Fruit fly (Drosophila melanogaster) whole organism, embryonic: ENCODE results near the gene CG12096.

Experiments used
- Aef1 ChIP-seq: fragments of 200-800 bp; sonication (Bioruptor generic); IDR thresholded peaks from 3 replicates; pipeline ENCODE4 v1.3.6; 2022; ENCODE audit warnings: missing biosample characterization, missing genetic modification characterization
- Awh ChIP-seq: fragments of 200-800 bp; sonication (Bioruptor generic); IDR thresholded peaks from 2 replicates; pipeline ENCODE4, ENCODE4 v1.3.6; 2022; ENCODE audit warnings: missing biosample characterization, missing genetic modification characterization
- BEAF-32 ChIP-seq: fragments of 200-800 bp; sonication (Bioruptor generic); optimal IDR thresholded peaks from 3 replicates; lab custom pipeline; 2017; ENCODE audit warnings: missing biosample characterization, missing genetic modification characterization, mild to moderate bottlenecking, moderate library complexity, missing genetic modification reagents
- Blimp-1 ChIP-seq: fragments of 200-800 bp; sonication (Bioruptor generic); optimal IDR thresholded peaks from 3 replicates; lab custom pipeline; 2018; ENCODE audit warnings: missing biosample characterization, missing genetic modification characterization, mild to moderate bottlenecking, moderate library complexity, missing genetic modification reagents
- CG1024 ChIP-seq: fragments of 200-800 bp; sonication (Bioruptor generic); IDR thresholded peaks from 2 replicates; pipeline ENCODE4 v1.3.6; 2022; ENCODE audit warnings: missing biosample characterization, missing genetic modification characterization
- CG1233 ChIP-seq: fragments of 200-800 bp; sonication (Bioruptor generic); optimal IDR thresholded peaks from 4 replicates; lab custom pipeline; 2018; ENCODE audit warnings: missing biosample characterization, mild to moderate bottlenecking, missing genetic modification characterization
- CG13287 ChIP-seq: fragments of 200-800 bp; sonication (Bioruptor generic); IDR thresholded peaks from 2 replicates; pipeline ENCODE4 v1.3.6; 2022; ENCODE audit warnings: missing biosample characterization, missing genetic modification characterization; ENCODE audit not compliant: partially characterized antibody
- CG14860 ChIP-seq: fragments of 200-800 bp; sonication (Bioruptor generic); IDR thresholded peaks from 3 replicates; pipeline ENCODE4 v1.3.6; 2022; ENCODE audit warnings: missing biosample characterization, missing genetic modification characterization; ENCODE audit not compliant: partially characterized antibody
- CG14965 ChIP-seq: fragments of 200-800 bp; sonication (Bioruptor generic); optimal IDR thresholded peaks from 2 replicates; lab custom pipeline; 2016; ENCODE audit warnings: missing biosample characterization, missing genetic modification characterization, borderline replicate concordance
- CG34224 ChIP-seq: fragments of 200-800 bp; sonication (Bioruptor generic); IDR thresholded peaks from 3 replicates; pipeline ENCODE4 v1.3.6; 2022; ENCODE audit warnings: missing biosample characterization, missing genetic modification characterization; ENCODE audit not compliant: partially characterized antibody
- CG3847 ChIP-seq: fragments of 200-800 bp; sonication (Bioruptor generic); IDR thresholded peaks from 2 replicates; pipeline ENCODE4 v1.3.6; 2022; ENCODE audit warnings: missing biosample characterization, missing genetic modification characterization
- CG42726 ChIP-seq: fragments of 200-800 bp; sonication (Bioruptor generic); IDR thresholded peaks from 2 replicates; pipeline ENCODE4 v1.3.6; 2022; ENCODE audit warnings: missing biosample characterization, missing genetic modification characterization; ENCODE audit not compliant: partially characterized antibody
- CG7357 ChIP-seq: fragments of 200-800 bp; sonication (Bioruptor generic); IDR thresholded peaks from 3 replicates; pipeline ENCODE4 v1.3.6; 2022; ENCODE audit warnings: missing biosample characterization, missing genetic modification characterization
- Dbx ChIP-seq: fragments of 200-800 bp; sonication (Bioruptor generic); IDR thresholded peaks from 3 replicates; pipeline ENCODE4 v1.3.6; 2022; ENCODE audit warnings: missing biosample characterization, missing genetic modification characterization
- Dll ChIP-seq: fragments of 200-800 bp; sonication (Bioruptor generic); IDR thresholded peaks from 4 replicates; pipeline ENCODE4 v1.3.6; 2022; ENCODE audit warnings: missing biosample characterization, missing genetic modification characterization; ENCODE audit not compliant: partially characterized antibody
- Dref ChIP-seq: fragments of 200-800 bp; sonication (Bioruptor generic); IDR thresholded peaks from 2 replicates; pipeline ENCODE4 v1.3.6; 2022; ENCODE audit warnings: missing biosample characterization, missing genetic modification characterization
- H15 ChIP-seq: fragments of 200-800 bp; sonication (Bioruptor generic); IDR thresholded peaks from 3 replicates; pipeline ENCODE4 v1.3.6; 2022; ENCODE audit warnings: missing biosample characterization, missing genetic modification characterization
- HLH4C ChIP-seq: fragments of 200-800 bp; sonication (Bioruptor generic); IDR thresholded peaks from 3 replicates; pipeline ENCODE4 v1.3.6; 2022; ENCODE audit warnings: missing biosample characterization, missing genetic modification characterization; ENCODE audit not compliant: partially characterized antibody
- MBD-R2 ChIP-seq: fragments of 200-800 bp; sonication (Bioruptor generic); IDR thresholded peaks from 2 replicates; pipeline ENCODE4 v1.3.6; 2022; ENCODE audit warnings: missing biosample characterization, missing genetic modification characterization
- MESR4 ChIP-seq: fragments of 200-800 bp; sonication (Bioruptor generic); optimal IDR thresholded peaks from 2 replicates; lab custom pipeline; 2018; ENCODE audit warnings: missing biosample characterization, mild to moderate bottlenecking, missing genetic modification characterization, moderate library complexity
- Max ChIP-seq: fragments of 200-800 bp; sonication (Bioruptor generic); optimal IDR thresholded peaks from 2 replicates; lab custom pipeline; 2016; ENCODE audit warnings: missing biosample characterization, mild to moderate bottlenecking, missing genetic modification characterization
- Pdp1 ChIP-seq, 2 experiments: fragments of 200-800 bp; sonication (Bioruptor generic); optimal IDR thresholded peaks; 3 replicates each; lab custom pipeline; 2016; ENCODE audit warnings: missing biosample characterization in 2 of 2, missing genetic modification characterization in 2 of 2, mild to moderate bottlenecking in 1 of 2, moderate library complexity in 1 of 2
- Ptx1 ChIP-seq: fragments of 200-800 bp; sonication (Bioruptor generic); IDR thresholded peaks from 2 replicates; pipeline ENCODE4 v1.3.6; 2022; ENCODE audit warnings: missing biosample characterization, missing genetic modification characterization
- Sry-δ ChIP-seq: fragments of 200-800 bp; sonication (Bioruptor generic); optimal IDR thresholded peaks from 2 replicates; lab custom pipeline; 2016; ENCODE audit warnings: missing biosample characterization, missing genetic modification characterization
- amos ChIP-seq: fragments of 200-800 bp; sonication (Bioruptor generic); IDR thresholded peaks from 2 replicates; pipeline ENCODE4 v1.3.6; 2022; ENCODE audit warnings: missing biosample characterization, missing genetic modification characterization; ENCODE audit not compliant: partially characterized antibody
- btn ChIP-seq: fragments of 200-800 bp; sonication (Bioruptor generic); optimal IDR thresholded peaks from 2 replicates; lab custom pipeline; 2016; ENCODE audit warnings: missing biosample characterization, missing genetic modification characterization
- cg ChIP-seq: fragments of 200-800 bp; sonication (Bioruptor generic); optimal IDR thresholded peaks from 3 replicates; lab custom pipeline; 2019; ENCODE audit warnings: missing biosample characterization, mild to moderate bottlenecking, missing genetic modification characterization, moderate library complexity
- chn ChIP-seq: fragments of 200-800 bp; sonication (Bioruptor generic); optimal IDR thresholded peaks from 2 replicates; lab custom pipeline; 2016; ENCODE audit warnings: missing biosample characterization, missing genetic modification characterization
- crp ChIP-seq, 2 experiments: fragments of 200-800 bp; sonication (Bioruptor generic); optimal IDR thresholded peaks; 2 replicates in 1 of 2; 3 replicates in 1 of 2; lab custom pipeline; 2017; ENCODE audit warnings: missing biosample characterization in 2 of 2, missing genetic modification characterization in 2 of 2, mild to moderate bottlenecking in 1 of 2, moderate library complexity in 1 of 2
- dimm ChIP-seq: fragments of 200-800 bp; sonication (Bioruptor generic); IDR thresholded peaks from 2 replicates; pipeline ENCODE4 v1.3.6; 2022; ENCODE audit warnings: missing biosample characterization, missing genetic modification characterization
- dpn ChIP-seq, 2 experiments: fragments of 200-800 bp; sonication (Bioruptor generic); optimal IDR thresholded peaks; 3 replicates each; lab custom pipeline; 2016; ENCODE audit warnings: missing biosample characterization in 2 of 2, missing genetic modification characterization in 2 of 2
- hbn ChIP-seq: fragments of 200-800 bp; sonication (Bioruptor generic); IDR thresholded peaks from 2 replicates; pipeline ENCODE4 v1.3.6; 2022; ENCODE audit warnings: missing biosample characterization, missing genetic modification characterization; ENCODE audit not compliant: partially characterized antibody
- her ChIP-seq: fragments of 200-800 bp; sonication (Bioruptor generic); optimal IDR thresholded peaks from 2 replicates; lab custom pipeline; 2016; ENCODE audit warnings: missing biosample characterization, missing genetic modification characterization
- nom ChIP-seq: fragments of 200-800 bp; sonication (Bioruptor generic); optimal IDR thresholded peaks from 2 replicates; lab custom pipeline; 2017; ENCODE audit warnings: missing biosample characterization, missing genetic modification characterization, mild to moderate bottlenecking, moderate library complexity, missing genetic modification reagents
- phol ChIP-seq: fragments of 200-800 bp; sonication (Bioruptor generic); optimal IDR thresholded peaks from 3 replicates; lab custom pipeline; 2018; ENCODE audit warnings: missing biosample characterization, mild to moderate bottlenecking, missing genetic modification characterization, moderate library complexity
- pros ChIP-seq: fragments of 200-800 bp; sonication (Bioruptor generic); optimal IDR thresholded peaks from 3 replicates; lab custom pipeline; 2019; ENCODE audit warnings: missing biosample characterization, mild to moderate bottlenecking, missing genetic modification characterization, moderate library complexity
- pzg ChIP-seq: fragments of 200-800 bp; sonication (Bioruptor generic); optimal IDR thresholded peaks from 3 replicates; lab custom pipeline; 2018; ENCODE audit warnings: missing biosample characterization, mild to moderate bottlenecking, missing genetic modification characterization, moderate library complexity
- sc ChIP-seq, 3 experiments: fragments of >200 bp in 2 of 3; fragments of 200-800 bp in 1 of 3; sonication (Bioruptor generic) in 1 of 3; optimal IDR thresholded peaks; 2 replicates in 2 of 3; 3 replicates in 1 of 3; lab custom pipeline; 2017; ENCODE audit warnings: mild to moderate bottlenecking in 1 of 3, missing biosample characterization in 1 of 3, missing genetic modification characterization in 1 of 3, missing genetic modification reagents in 1 of 3
- sens ChIP-seq: fragments of 200-800 bp; sonication (Bioruptor generic); peaks from one replicate; lab custom pipeline; 2016; ENCODE audit warnings: missing biosample characterization, missing genetic modification characterization
- so ChIP-seq: fragments of 200-800 bp; sonication (Bioruptor generic); IDR thresholded peaks from 3 replicates; pipeline ENCODE4 v1.3.6; 2022; ENCODE audit warnings: missing biosample characterization, missing genetic modification characterization
- ssp ChIP-seq: fragments of 200-800 bp; sonication (Bioruptor generic); IDR thresholded peaks from 2 replicates; pipeline ENCODE4 v1.3.6; 2022; ENCODE audit warnings: missing biosample characterization, missing genetic modification characterization
- tgo ChIP-seq: fragments of 200-800 bp; sonication (Bioruptor generic); IDR thresholded peaks from 3 replicates; pipeline ENCODE4 v1.3.6; 2022; ENCODE audit warnings: missing biosample characterization, missing genetic modification characterization
- unc-4 ChIP-seq: fragments of 200-800 bp; sonication (Bioruptor generic); IDR thresholded peaks from 2 replicates; pipeline ENCODE4 v1.3.6; 2022; ENCODE audit warnings: missing biosample characterization, missing genetic modification characterization; ENCODE audit not compliant: partially characterized antibody
- zen2 ChIP-seq: fragments of 200-800 bp; sonication (Bioruptor generic); IDR thresholded peaks from 3 replicates; pipeline ENCODE4 v1.3.6; 2022; ENCODE audit warnings: missing biosample characterization, missing genetic modification characterization; ENCODE audit not compliant: partially characterized antibody
- zfh1 ChIP-seq: fragments of 200-800 bp; sonication (Bioruptor generic); IDR thresholded peaks from 3 replicates; pipeline ENCODE4 v1.3.6; 2022; ENCODE audit warnings: missing biosample characterization, missing genetic modification characterization

Gene CG12096

DNA sequence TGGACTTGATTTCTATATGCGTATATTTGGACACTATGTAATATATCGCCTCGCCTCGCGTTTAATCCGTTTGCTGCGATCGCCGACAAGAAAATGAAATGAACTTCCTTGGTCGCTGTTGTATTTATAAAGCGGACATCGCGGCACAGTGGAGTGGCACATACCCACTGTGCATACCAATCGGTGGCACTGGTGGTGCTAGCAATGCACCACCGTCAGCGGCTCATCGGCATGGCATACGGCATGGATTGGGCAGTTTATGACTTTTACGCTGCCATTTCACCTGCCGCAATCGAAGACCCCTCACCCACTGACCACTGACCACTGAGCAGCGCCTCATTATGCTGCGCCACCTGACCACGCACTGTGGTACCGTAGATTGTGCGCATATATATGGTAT, 32.4 kb downstream of the CG12096 start, which contains the start of gene CG12723:
Gene CG12723, minus strand, starts transcription at position 101 of the 400 bp plus-strand sequence.
- TF ChIP-seq so (GFP tag; lab: Robert Waterston, UW) (no peak), Awh (GFP tag; lab: Robert Waterston, UW) (0 out of 2 replicates have a peak, but pooled peaks have one; percentile 14), CG42726 (GFP tag; lab: Robert Waterston, UW) (no peak), Ptx1 (GFP tag; lab: Robert Waterston, UW) (0 out of 2 replicates have a peak, but pooled peaks have one; percentile 5), nom (GFP tag; lab: Kevin White, UChicago) (no peak)

- TF ChIP-seq cg (no peak), chn (GFP tag; lab: Kevin White, UChicago) (no peak), zen2 (no peak), zfh1 (GFP tag; lab: Robert Waterston, UW) (0 out of 3 replicates have a peak, but pooled peaks have one; percentile 30), Pdp1 (GFP tag; optimal IDR thresholded peaks at IDR 0.05; lab: Kevin White, UChicago) (peak in 1 of 2 experiments; percentile 17), Blimp-1 (peak; percentile 92), CG14965 (GFP tag; lab: Kevin White, UChicago) (no peak), hbn (GFP tag; lab: Robert Waterston, UW) (no peak), tgo (GFP tag; lab: Robert Waterston, UW) (no peak), her (GFP tag; lab: Kevin White, UChicago) (no peak), ssp (GFP tag; lab: Robert Waterston, UW) (no peak), CG34224 (GFP tag; lab: Robert Waterston, UW) (no peak), sens (GFP tag; lab: Kevin White, UChicago) (peak; percentile 42), phol (tag; lab: Kevin White, UChicago) (no peak), so (GFP tag; lab: Robert Waterston, UW) (no peak), Aef1 (GFP tag; lab: Robert Waterston, UW) (no peak), sc (optimal IDR thresholded peaks at IDR 0.05; lab: Kevin White, UChicago) (no peak), sc (GFP tag; optimal IDR thresholded peaks at IDR 0.05; lab: Kevin White, UChicago) (no peak)
Measured at dm6 chrX:13192239-13192638, 32.8 kb downstream of the CG12096 start.

dm6 chrX:13194249-13194648, 34.8 kb downstream of the CG12096 start, which contains the start of gene Coq5:
TSS of gene Coq5 (minus strand) at chrX:13194551.
- peak; percentile 66 for TF ChIP-seq CG34224 (GFP tag; lab: Robert Waterston, UW)
- TF ChIP-seq btn = no peak
- TF ChIP-seq Dll (GFP tag; lab: Robert Waterston, UW) = peak; percentile 66; the same call in 3 of the 4 replicates
- TF ChIP-seq CG7357 (GFP tag; lab: Robert Waterston, UW) = no peak
- TF ChIP-seq Dref (GFP tag; lab: Robert Waterston, UW) = peak; percentile 62
- peak; percentile 54; the same call in 2 of the 3 replicates for TF ChIP-seq HLH4C (GFP tag; lab: Robert Waterston, UW)
- TF ChIP-seq CG14860 (GFP tag; lab: Robert Waterston, UW) = 0 out of 3 replicates have a peak, but pooled peaks have one; percentile 11
- no peak for TF ChIP-seq dpn (GFP tag; optimal IDR thresholded peaks at IDR 0.05; lab: Kevin White, UChicago)
- TF ChIP-seq crp (GFP tag; optimal IDR thresholded peaks at IDR 0.05; lab: Kevin White, UChicago) = peak in 1 of 2 experiments; percentile 22
- peak; percentile 17 for TF ChIP-seq pzg (GFP tag; lab: Kevin White, UChicago)
- TF ChIP-seq amos (GFP tag; lab: Robert Waterston, UW) = peak; percentile 47; the same call in 1 of the 2 replicates
- TF ChIP-seq pros = no peak
- TF ChIP-seq H15 = no peak
- TF ChIP-seq Dbx (GFP tag; lab: Robert Waterston, UW) = no peak
- peak; percentile 71 for TF ChIP-seq CG13287
- peak; percentile 52 for TF ChIP-seq BEAF-32 (GFP tag; lab: Kevin White, UChicago)
- no peak for TF ChIP-seq CG1233 (GFP tag; lab: Kevin White, UChicago)
- peak; percentile 73 for TF ChIP-seq Sry-δ (GFP tag; lab: Kevin White, UChicago)
- peak in 1 of 2 experiments; percentile 61 for TF ChIP-seq Pdp1 (GFP tag; optimal IDR thresholded peaks at IDR 0.05; lab: Kevin White, UChicago)
- no peak for TF ChIP-seq CG1024 (GFP tag; lab: Robert Waterston, UW)
- TF ChIP-seq dimm (GFP tag; lab: Robert Waterston, UW) = no peak
- TF ChIP-seq MBD-R2 (GFP tag; lab: Robert Waterston, UW) = peak; percentile 49; the same call in 1 of the 2 replicates
- no peak for TF ChIP-seq CG3847
- TF ChIP-seq MESR4 (GFP tag; lab: Kevin White, UChicago) = peak; percentile 6
- TF ChIP-seq Max (GFP tag; lab: Kevin White, UChicago) = no peak
- TF ChIP-seq unc-4 = peak; percentile 59
